Worm (Caenorhabditis elegans): Measurements from ENCODE around the gene nhr-229.

DNA sequence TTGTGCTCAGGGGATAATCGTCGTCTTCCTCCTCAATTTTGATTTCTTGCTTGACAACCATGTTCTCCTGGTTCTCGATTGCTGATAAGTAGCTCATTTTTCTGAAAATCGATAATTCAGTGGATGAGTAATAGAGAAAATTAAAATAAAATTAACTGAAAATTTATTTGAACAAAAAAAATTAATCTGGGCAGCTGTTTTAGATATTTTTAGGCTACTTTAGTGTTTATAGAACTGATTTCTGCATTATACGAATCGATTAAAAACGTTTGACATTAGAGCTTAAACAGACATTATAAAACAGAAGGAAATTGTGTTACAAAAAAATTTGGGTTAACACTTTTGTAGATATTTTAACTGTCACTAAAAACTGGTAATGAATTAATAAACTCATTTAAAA, 17.9 kb upstream of the nhr-229 start, which contains the start of gene athp-3:
- TF ChIP-seq nhr-11 (tag; optimal IDR thresholded peaks at IDR 0.05): no peak
- TF ChIP-seq lin-39 (tag; optimal IDR thresholded peaks at IDR 0.05): no peak
- TF ChIP-seq lir-3 (tag; optimal IDR thresholded peaks at IDR 0.05; ENCODE audit: poor library complexity): no peak
- TF ChIP-seq ceh-82 (tag; optimal IDR thresholded peaks at IDR 0.05): no peak
- TF ChIP-seq unc-62 (GFP tag; optimal IDR thresholded peaks at IDR 0.05): no peak
- TF ChIP-seq snpc-4 (tag; optimal IDR thresholded peaks at IDR 0.05): no peak
- TF ChIP-seq efl-1 (optimal IDR thresholded peaks at IDR 0.05): no peak
- TF ChIP-seq efl-1 (GFP tag; optimal IDR thresholded peaks at IDR 0.05 in 1 of 2): no peak
- no peak for TF ChIP-seq lin-13 (GFP tag; optimal IDR thresholded peaks at IDR 0.05)
- no peak for TF ChIP-seq elt-2 (tag; optimal IDR thresholded peaks at IDR 0.05)
- no peak for TF ChIP-seq nhr-237 (tag; optimal IDR thresholded peaks at IDR 0.05)
- TF ChIP-seq elt-3 (tag; optimal IDR thresholded peaks at IDR 0.05): no peak
- TF ChIP-seq skn-1 (tag; optimal IDR thresholded peaks at IDR 0.05): no peak
- no peak for TF ChIP-seq nhr-77 (tag; optimal IDR thresholded peaks at IDR 0.05)
- TF ChIP-seq rnt-1 (tag; optimal IDR thresholded peaks at IDR 0.05): no peak

Data from whole organism, L1 larva.